Worm (Caenorhabditis elegans) whole organism, L4/young adult: ENCODE results near the gene try-11.

Experiments
- W03F9.2 ChIP-seq: fragments of 150-350 bp; optimal IDR thresholded peaks from 2 replicates; lab custom pipeline; 2014; ENCODE audit warnings: missing biosample characterization, missing genetic modification characterization
- dao-5 ChIP-seq: sonication (generic microtip); optimal IDR thresholded peaks from 2 replicates; lab custom pipeline; 2016; ENCODE audit warnings: missing genotype, missing genetic modification characterization, moderate library complexity, missing compliant biosample characterization
- him-1 ChIP-seq: sonication (generic microtip); optimal IDR thresholded peaks from 2 replicates; lab custom pipeline; 2016; ENCODE audit warnings: missing genotype, missing genetic modification reagents, missing genetic modification characterization, missing compliant biosample characterization

- TF ChIP-seq him-1 (no peak), dao-5 (tag; lab: Kevin White, UChicago) (no peak), W03F9.2 (no peak)
Observed at ce11 chrV:7437538-7437937, 14.0 kb upstream of the try-11 start, which contains the start of gene F25E5.9.
